Fruit fly (Drosophila melanogaster): ENCODE data around the gene Ugt302E1.

Ugt302E1 gene

dm6 chr3R:11198062-11198472, 43.6 kb downstream of the Ugt302E1 start (continued):
- TF ChIP-seq Fer2 (tag; optimal IDR thresholded peaks at IDR 0.05) (no peak), CG13624 (GFP tag; optimal IDR thresholded peaks at IDR 0.05) (peak; percentile 12), CG3847 (GFP tag; IDR thresholded peaks at IDR 0.05) (no peak), Awh (GFP tag; IDR thresholded peaks at IDR 0.05) (no peak), inv (GFP tag; IDR thresholded peaks at IDR 0.05; ENCODE audit: partially characterized antibody) (no peak), CG18262 (tag; optimal IDR thresholded peaks at IDR 0.05) (peak; percentile 92), ash1 (GFP tag; optimal IDR thresholded peaks at IDR 0.05) (no peak), CG15269 (tag; optimal IDR thresholded peaks at IDR 0.05) (no peak), cwo (GFP tag; optimal IDR thresholded peaks at IDR 0.05) (peak; percentile 79), Bteb2 (GFP tag; optimal IDR thresholded peaks at IDR 0.05) (no peak), CG8478 (optimal IDR thresholded peaks at IDR 0.05) (no peak), Dfd (GFP tag; optimal IDR thresholded peaks at IDR 0.05) (no peak), CG4820 (GFP tag; optimal IDR thresholded peaks at IDR 0.05) (no peak), CG4404 (GFP tag; IDR thresholded peaks at IDR 0.05) (no peak), Sox100B (GFP tag; optimal IDR thresholded peaks at IDR 0.05) (no peak), Deaf1 (tag; optimal IDR thresholded peaks at IDR 0.05) (no peak), emc (GFP tag; optimal IDR thresholded peaks at IDR 0.05) (no peak), CG14667 (GFP tag; IDR thresholded peaks at IDR 0.05) (no peak), prd (optimal IDR thresholded peaks at IDR 0.05) (no peak), prd (GFP tag; IDR thresholded peaks at IDR 0.05) (no peak), CG15601 (tag; optimal IDR thresholded peaks at IDR 0.05) (no peak), Sox102F (GFP tag; optimal IDR thresholded peaks at IDR 0.05) (no peak), twi (tag; optimal IDR thresholded peaks at IDR 0.05) (no peak), CG14441 (GFP tag; IDR thresholded peaks at IDR 0.05) (no peak; the same call in 1 of the 2 replicates), grn (GFP tag; optimal IDR thresholded peaks at IDR 0.05) (no peak), so (GFP tag; IDR thresholded peaks at IDR 0.05) (no peak), bcd (GFP tag; optimal IDR thresholded peaks at IDR 0.05) (peak; percentile 12), ci (GFP tag; IDR thresholded peaks at IDR 0.05) (peak; percentile 60; the same call in 2 of the 3 replicates), CG7372 (GFP tag; IDR thresholded peaks at IDR 0.05) (no peak), Ets65A (GFP tag) (peak; percentile 57), Hr3 (GFP tag; optimal IDR thresholded peaks at IDR 0.05) (no peak), Rfx (GFP tag; IDR thresholded peaks at IDR 0.05) (peak; percentile 44; the same call in 1 of the 2 replicates), Atf3 (GFP tag; optimal IDR thresholded peaks at IDR 0.05) (no peak), kni (GFP tag; optimal IDR thresholded peaks at IDR 0.05) (no peak), CG4854 (GFP tag; optimal IDR thresholded peaks at IDR 0.05) (no peak), ken (GFP tag; IDR thresholded peaks at IDR 0.05) (no peak), Drgx (GFP tag; IDR thresholded peaks at IDR 0.05) (peak; percentile 47; the same call in 1 of the 2 replicates), NfI (GFP tag; optimal IDR thresholded peaks at IDR 0.05) (no peak), pzg (GFP tag; optimal IDR thresholded peaks at IDR 0.05) (no peak), CG6254 (GFP tag; optimal IDR thresholded peaks at IDR 0.05) (no peak), CG6765 (GFP tag; optimal IDR thresholded peaks at IDR 0.05) (no peak), CG17912 (GFP tag; optimal IDR thresholded peaks at IDR 0.05) (no peak), CG15011 (GFP tag; optimal IDR thresholded peaks at IDR 0.05) (no peak), dmrt11E (tag; optimal IDR thresholded peaks at IDR 0.05) (no peak), CG17802 (tag; optimal IDR thresholded peaks at IDR 0.05) (no peak), vnd (GFP tag; IDR thresholded peaks at IDR 0.05; ENCODE audit: partially characterized antibody) (no peak), nerfin-1 (tag; optimal IDR thresholded peaks at IDR 0.05) (no peak), Ptx1 (GFP tag; IDR thresholded peaks at IDR 0.05) (no peak), sisA (GFP tag; IDR thresholded peaks at IDR 0.05) (no peak), sd (tag; optimal IDR thresholded peaks at IDR 0.05) (peak; percentile 86), CG17568 (GFP tag; optimal IDR thresholded peaks at IDR 0.05) (no peak), CG10979 (tag; optimal IDR thresholded peaks at IDR 0.05) (no peak)
